Fruit fly (Drosophila melanogaster) S2 (cell line): ENCODE results near the gene CG4017.

Experiments
- CG8478 ChIP-seq: fragments of >200 bp; optimal IDR thresholded peaks from 2 replicates; lab custom pipeline; 2018
- CTCF ChIP-seq, 2 experiments: fragments of >200 bp; optimal IDR thresholded peaks; 2 replicates each; lab custom pipeline; 2018

DNA sequence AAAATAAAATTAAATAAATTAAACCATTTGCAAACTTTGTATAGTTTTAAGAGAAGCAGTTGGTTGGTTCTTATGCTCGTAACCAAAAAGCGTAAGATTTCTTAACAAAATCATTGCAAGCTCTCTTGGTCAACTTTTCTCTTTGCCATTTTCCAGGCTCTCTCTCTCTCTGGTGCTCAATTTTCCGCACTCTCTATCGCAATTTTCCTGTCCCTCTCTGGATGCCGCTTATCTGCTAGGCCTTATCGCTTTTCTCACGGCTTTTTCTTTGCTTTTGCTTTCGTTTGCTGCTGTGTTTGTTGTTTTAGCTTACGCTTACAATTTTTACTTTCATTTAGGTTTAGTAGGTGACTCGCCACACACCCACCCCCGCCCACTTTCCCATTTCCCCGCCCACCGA lies 22.2 kb upstream of the CG4017 start:
- TF ChIP-seq CG8478 (lab: Kevin White, UChicago) (no peak), CTCF (optimal IDR thresholded peaks at IDR 0.05; lab: Kevin White, UChicago) (no peak)
